Worm (Caenorhabditis elegans) whole organism, L1 larva: ENCODE data around the gene col-140.

Experiments
- C34B4.2 ChIP-seq: sonication (generic microtip); optimal IDR thresholded peaks from 2 replicates; lab custom pipeline; 2017; ENCODE audit warnings: mild to moderate bottlenecking, missing genetic modification characterization, missing compliant biosample characterization
- dpl-1 ChIP-seq, 3 experiments: fragments of 150-350 bp in 2 of 3; sonication (generic microtip) in 1 of 3; optimal IDR thresholded peaks; 2 replicates each; lab custom pipeline; 2014 to 2017; ENCODE audit warnings: missing biosample characterization in 3 of 3, missing genetic modification characterization in 3 of 3, missing genetic modification reagents in 3 of 3
- elt-2 ChIP-seq: sonication (generic microtip); optimal IDR thresholded peaks from 2 replicates; lab custom pipeline; 2016; ENCODE audit warnings: missing genetic modification characterization, mild to moderate bottlenecking, inconsistent platforms, missing compliant biosample characterization, missing genetic modification reagents
- fkh-10 ChIP-seq: sonication (generic microtip); optimal IDR thresholded peaks from 2 replicates; lab custom pipeline; 2017; ENCODE audit warnings: missing biosample characterization, missing genetic modification reagents, missing genetic modification characterization
- lin-14 ChIP-seq: fragments of 200-800 bp; sonication (Bioruptor generic); optimal IDR thresholded peaks from 2 replicates; lab custom pipeline; 2018; ENCODE audit warnings: mild to moderate bottlenecking, missing genetic modification characterization, moderate library complexity, missing compliant biosample characterization
- mab-9 ChIP-seq: fragments of 200-800 bp; sonication (Bioruptor generic); IDR thresholded peaks from 2 replicates; pipeline ENCODE4 v1.3.6; 2022; ENCODE audit warnings: missing genetic modification reagents, missing genetic modification characterization, missing compliant biosample characterization
- nhr-11 ChIP-seq: fragments of 150-350 bp; optimal IDR thresholded peaks from 2 replicates; lab custom pipeline; 2014; ENCODE audit warnings: missing biosample characterization, missing genetic modification characterization
- nhr-20 ChIP-seq: sonication (generic microtip); optimal IDR thresholded peaks from 2 replicates; lab custom pipeline; 2016; ENCODE audit warnings: mild to moderate bottlenecking, missing genetic modification characterization, missing compliant biosample characterization
- nhr-76 ChIP-seq: sonication (generic microtip); optimal IDR thresholded peaks from 2 replicates; lab custom pipeline; 2017; ENCODE audit warnings: missing biosample characterization, missing genetic modification characterization
- nhr-77 ChIP-seq: fragments of 150-350 bp; optimal IDR thresholded peaks from 2 replicates; lab custom pipeline; 2014; ENCODE audit warnings: missing biosample characterization, missing genetic modification characterization
- ztf-11 ChIP-seq, 2 experiments: sonication (generic microtip); optimal IDR thresholded peaks; 2 replicates each; lab custom pipeline; 2016 to 2017; ENCODE audit warnings: missing genetic modification characterization in 2 of 2, missing biosample characterization in 1 of 2, missing compliant biosample characterization in 1 of 2

DNA sequence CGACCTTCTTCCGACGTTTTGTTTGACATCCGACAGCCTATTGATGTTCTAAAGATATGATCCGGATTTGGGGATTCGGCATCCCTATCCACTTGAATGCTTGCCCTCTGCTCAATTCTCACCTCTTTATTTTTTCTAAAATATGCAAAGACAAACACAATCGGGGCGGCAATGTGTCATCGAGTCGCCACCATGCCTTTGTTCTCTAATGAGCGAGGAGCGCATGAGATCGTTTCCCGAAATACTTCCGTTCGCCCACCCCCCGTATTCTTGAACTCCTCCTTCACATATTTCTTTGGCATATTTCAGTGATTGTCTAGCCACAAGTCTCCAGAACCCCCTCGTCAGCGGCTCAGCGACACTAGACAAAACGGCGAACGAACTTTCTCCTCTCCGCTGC is 37.3 kb downstream of the col-140 start, which contains the start of gene cyn-17:
- TF ChIP-seq nhr-77 (tag; lab: Kevin White, UChicago) (no peak), mab-9 (no peak), nhr-76 (tag; lab: Kevin White, UChicago) (no peak), C34B4.2 (tag; lab: Kevin White, UChicago) (no peak), elt-2 (tag; lab: Kevin White, UChicago) (no peak), lin-14 (GFP tag; lab: Kevin White, UChicago) (no peak), fkh-10 (GFP tag; lab: Kevin White, UChicago) (no peak), nhr-20 (tag; lab: Kevin White, UChicago) (no peak), ztf-11 (tag; optimal IDR thresholded peaks at IDR 0.05; lab: Kevin White, UChicago) (no peak), dpl-1 (GFP tag; optimal IDR thresholded peaks at IDR 0.05; lab: Kevin White, UChicago) (no peak), nhr-11 (tag; lab: Kevin White, UChicago) (no peak)
